Worm (Caenorhabditis elegans) whole organism, mixed stage, embryonic: Measurements from ENCODE around the gene srh-99.

Experiments
- M03D4.4 ChIP-seq: sonication (generic microtip); optimal IDR thresholded peaks from 2 replicates; lab custom pipeline; 2017; ENCODE audit warnings: mild to moderate bottlenecking, missing genetic modification characterization, missing compliant biosample characterization
- blmp-1 ChIP-seq: fragments of 150-350 bp; optimal IDR thresholded peaks from 2 replicates; lab custom pipeline; 2014; ENCODE audit warnings: missing biosample characterization, missing genetic modification characterization
- ceh-83 ChIP-seq: fragments of 200-800 bp; sonication (Bioruptor generic); optimal IDR thresholded peaks from 2 replicates; lab custom pipeline; 2018; ENCODE audit warnings: mild to moderate bottlenecking, missing genetic modification characterization, missing compliant biosample characterization
- lin-13 ChIP-seq: fragments of 150-350 bp; optimal IDR thresholded peaks from 2 replicates; lab custom pipeline; 2014; ENCODE audit warnings: missing biosample characterization, missing genetic modification characterization
- mep-1 ChIP-seq: fragments of 150-350 bp; optimal IDR thresholded peaks from 2 replicates; lab custom pipeline; 2017; ENCODE audit warnings: missing biosample characterization, missing genetic modification reagents, missing genetic modification characterization, inconsistent platforms
- nhr-12 ChIP-seq: fragments of 150-350 bp; optimal IDR thresholded peaks from 2 replicates; lab custom pipeline; 2014; ENCODE audit warnings: missing biosample characterization, missing genetic modification characterization
- nhr-237 ChIP-seq: fragments of 150-350 bp; optimal IDR thresholded peaks from 2 replicates; lab custom pipeline; 2014; ENCODE audit warnings: missing biosample characterization, missing genetic modification characterization
- nhr-28 ChIP-seq: fragments of 150-350 bp; optimal IDR thresholded peaks from 2 replicates; lab custom pipeline; 2014; ENCODE audit warnings: missing biosample characterization, missing genetic modification characterization
- pha-4 ChIP-seq: fragments of 150-350 bp; optimal IDR thresholded peaks from 2 replicates; lab custom pipeline; 2018; ENCODE audit warnings: missing biosample characterization, missing genetic modification reagents, missing genetic modification characterization
- sem-2 ChIP-seq: fragments of 200-800 bp; sonication (Bioruptor generic); optimal IDR thresholded peaks from 2 replicates; lab custom pipeline; 2018; ENCODE audit warnings: mild to moderate bottlenecking, missing genetic modification characterization, missing compliant biosample characterization
- snpc-4 ChIP-seq: fragments of 150-350 bp; optimal IDR thresholded peaks from 2 replicates; lab custom pipeline; 2014; ENCODE audit warnings: missing biosample characterization, missing genetic modification characterization
- unc-120 ChIP-seq: sonication (generic microtip); optimal IDR thresholded peaks from 2 replicates; lab custom pipeline; 2017; ENCODE audit warnings: missing genetic modification characterization, missing compliant biosample characterization; ENCODE audit not compliant: poor library complexity, severe bottlenecking
- unc-39 ChIP-seq: fragments of 150-350 bp; optimal IDR thresholded peaks from 2 replicates; lab custom pipeline; 2014; ENCODE audit warnings: missing biosample characterization, missing genetic modification characterization
- ztf-11 ChIP-seq: fragments of 150-350 bp; optimal IDR thresholded peaks from 2 replicates; lab custom pipeline; 2014; ENCODE audit warnings: missing biosample characterization, missing genetic modification characterization

DNA sequence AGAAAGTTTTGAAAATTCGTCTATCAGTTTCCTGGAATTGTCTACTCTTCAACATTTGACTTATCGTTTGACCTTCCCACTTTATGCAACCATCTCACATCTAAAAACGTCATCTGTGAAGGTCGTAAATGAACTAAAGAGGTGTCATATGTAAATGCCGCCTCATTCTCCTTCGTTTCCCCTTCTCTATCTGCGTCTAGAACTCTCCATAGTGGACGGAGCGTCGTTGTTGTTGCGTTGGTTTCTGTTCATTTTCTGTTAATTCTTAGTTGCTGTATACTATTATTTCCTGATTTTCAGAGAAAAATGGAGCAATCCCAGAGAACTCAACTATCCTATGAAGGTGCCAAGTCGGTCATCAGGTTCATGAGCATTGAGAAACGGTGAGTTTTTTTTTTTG, 606 bp upstream of the srh-99 start, which contains the start of gene fbxc-52:
- no peak for TF ChIP-seq snpc-4 (tag; lab: Kevin White, UChicago)
- no peak for TF ChIP-seq lin-13 (tag; lab: Kevin White, UChicago)
- no peak for TF ChIP-seq ceh-83 (GFP tag; lab: Kevin White, UChicago)
- no peak for TF ChIP-seq blmp-1 (tag; lab: Kevin White, UChicago)
- TF ChIP-seq M03D4.4 (tag; lab: Kevin White, UChicago) = no peak
- no peak for TF ChIP-seq pha-4 (tag; lab: Kevin White, UChicago)
- TF ChIP-seq unc-39 (tag; lab: Kevin White, UChicago) = no peak
- TF ChIP-seq nhr-237 (tag; lab: Kevin White, UChicago) = no peak
- TF ChIP-seq nhr-28 = no peak
- no peak for TF ChIP-seq sem-2
- TF ChIP-seq nhr-12 = no peak
- no peak for TF ChIP-seq mep-1 (tag; lab: Kevin White, UChicago)
- TF ChIP-seq ztf-11 (tag; lab: Kevin White, UChicago) = no peak
- no peak for TF ChIP-seq unc-120 (tag; lab: Kevin White, UChicago)
